Worm (Caenorhabditis elegans): ENCODE results near the gene emb-9.

Gene emb-9

DNA sequence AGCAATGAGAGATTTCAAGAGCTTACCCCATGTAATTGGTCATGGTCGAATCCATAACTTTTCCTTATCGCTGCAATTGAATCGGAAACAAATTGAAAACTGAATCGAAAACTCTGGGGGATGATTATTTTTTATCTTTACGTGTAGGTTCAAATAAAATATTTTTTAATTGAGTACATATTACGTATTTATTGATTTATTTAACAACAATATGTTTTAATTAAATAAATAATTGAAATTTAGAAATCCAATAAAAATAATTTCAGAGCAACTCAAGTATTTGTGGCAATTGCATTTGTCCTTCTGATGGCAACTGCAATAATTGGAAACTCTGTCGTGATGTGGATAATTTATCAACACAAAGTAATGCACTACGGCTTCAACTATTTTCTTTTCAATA, 41.3 kb upstream of the emb-9 start, which contains the start of gene C38C10.3:
C38C10.3 (minus strand) TSS at position 101 of the 400 bp plus-strand sequence.
- TF ChIP-seq ham-2 (GFP tag; optimal IDR thresholded peaks at IDR 0.05) (no peak), mab-5 (tag; optimal IDR thresholded peaks at IDR 0.05) (no peak), ztf-11 (tag; optimal IDR thresholded peaks at IDR 0.05) (no peak), bed-3 (GFP tag; optimal IDR thresholded peaks at IDR 0.05) (no peak), unc-39 (tag; optimal IDR thresholded peaks at IDR 0.05) (no peak), elt-1 (tag; optimal IDR thresholded peaks at IDR 0.05; ENCODE audit: borderline replicate concordance, insufficient read depth) (no peak), nhr-28 (tag; optimal IDR thresholded peaks at IDR 0.05) (no peak), unc-62 (GFP tag; optimal IDR thresholded peaks at IDR 0.05) (no peak), ceh-83 (GFP tag; optimal IDR thresholded peaks at IDR 0.05) (no peak), lin-13 (tag; optimal IDR thresholded peaks at IDR 0.05) (no peak)

DNA sequence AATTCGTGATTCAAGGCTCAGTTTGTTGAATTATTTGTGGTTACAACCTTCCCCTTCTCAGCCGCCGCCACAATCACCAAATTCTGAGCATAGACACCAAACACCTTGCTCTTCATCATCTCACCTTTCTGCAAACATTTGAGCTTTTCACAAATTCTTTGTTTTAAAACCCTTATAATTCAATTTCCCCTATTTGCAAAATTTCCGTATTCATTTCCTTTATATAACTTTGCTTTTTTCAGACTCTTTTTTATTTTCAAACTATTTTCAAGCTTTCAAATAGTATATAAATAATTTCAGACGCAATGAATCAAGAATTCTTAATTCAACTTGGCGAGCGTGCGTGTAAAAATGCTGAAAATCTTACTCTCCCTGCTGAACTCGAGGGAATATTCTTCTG, 39.2 kb upstream of the emb-9 start, which contains the start of gene tkr-1:
tkr-1 (plus strand) TSS at position 301 of the 400 bp plus-strand sequence.
- no peak for TF ChIP-seq mab-5 (tag; optimal IDR thresholded peaks at IDR 0.05)

DNA sequence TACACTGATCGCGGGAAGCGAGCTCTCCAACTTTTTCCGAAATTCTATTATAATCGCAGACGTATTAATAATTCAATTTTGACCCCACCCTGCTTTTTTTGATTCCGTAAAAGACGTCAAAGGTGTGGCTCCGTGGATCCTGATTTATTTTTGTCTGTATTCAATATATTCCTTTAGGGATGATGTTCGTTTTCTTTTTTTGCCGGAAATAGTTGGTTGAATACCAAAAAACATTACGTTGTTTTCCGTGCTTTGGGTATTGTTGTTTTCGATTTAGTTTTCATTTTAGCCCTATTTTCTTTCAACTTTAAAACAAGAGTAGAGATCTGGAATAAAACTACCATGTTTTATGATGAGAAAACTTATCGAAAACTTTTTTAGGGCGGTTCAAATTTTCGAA, 32.5 kb upstream of the emb-9 start:
- no peak for TF ChIP-seq cnd-1 (tag; optimal IDR thresholded peaks at IDR 0.05)
- TF ChIP-seq mls-2 (tag; optimal IDR thresholded peaks at IDR 0.05) = no peak
- no peak for TF ChIP-seq ceh-43 (GFP tag; optimal IDR thresholded peaks at IDR 0.05)

DNA sequence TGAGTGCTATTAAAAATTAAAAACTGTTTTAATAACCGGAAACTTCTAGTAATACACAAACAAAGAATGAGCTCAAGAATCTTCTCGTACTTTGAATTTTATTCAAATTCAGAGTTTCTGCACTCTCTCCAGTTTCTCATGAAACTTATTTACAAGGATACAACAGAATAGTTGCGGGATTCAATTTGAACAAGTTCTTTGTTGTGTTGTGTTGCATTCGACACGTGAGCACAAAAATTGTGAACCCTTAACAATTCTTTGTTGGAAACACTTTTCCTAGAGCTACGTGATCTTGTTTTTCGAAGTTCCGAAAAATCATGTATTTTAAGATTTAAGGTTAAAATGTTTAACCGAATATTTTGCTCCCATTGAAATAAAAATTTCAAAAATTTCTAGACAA, 29.5 kb upstream of the emb-9 start:
- TF ChIP-seq nhr-28 (tag; optimal IDR thresholded peaks at IDR 0.05) (no peak), lin-32 (GFP tag; optimal IDR thresholded peaks at IDR 0.05) (no peak), nhr-12 (tag; optimal IDR thresholded peaks at IDR 0.05) (no peak), ceh-83 (GFP tag; optimal IDR thresholded peaks at IDR 0.05) (no peak), lin-13 (tag; optimal IDR thresholded peaks at IDR 0.05) (no peak), ham-2 (GFP tag; optimal IDR thresholded peaks at IDR 0.05) (no peak), zip-8 (tag; optimal IDR thresholded peaks at IDR 0.05) (no peak), hlh-1 (tag; optimal IDR thresholded peaks at IDR 0.05) (no peak), flh-1 (GFP tag; optimal IDR thresholded peaks at IDR 0.05) (no peak), mab-5 (tag; optimal IDR thresholded peaks at IDR 0.05) (no peak), nhr-2 (tag; optimal IDR thresholded peaks at IDR 0.05) (no peak), unc-120 (tag; optimal IDR thresholded peaks at IDR 0.05; ENCODE audit: poor library complexity, severe bottlenecking) (no peak), elt-1 (tag; optimal IDR thresholded peaks at IDR 0.05; ENCODE audit: borderline replicate concordance, insufficient read depth) (no peak), elt-3 (tag; optimal IDR thresholded peaks at IDR 0.05) (no peak), nhr-76 (tag; optimal IDR thresholded peaks at IDR 0.05) (no peak), ztf-11 (tag; optimal IDR thresholded peaks at IDR 0.05) (no peak), mls-2 (tag; optimal IDR thresholded peaks at IDR 0.05) (no peak)

DNA sequence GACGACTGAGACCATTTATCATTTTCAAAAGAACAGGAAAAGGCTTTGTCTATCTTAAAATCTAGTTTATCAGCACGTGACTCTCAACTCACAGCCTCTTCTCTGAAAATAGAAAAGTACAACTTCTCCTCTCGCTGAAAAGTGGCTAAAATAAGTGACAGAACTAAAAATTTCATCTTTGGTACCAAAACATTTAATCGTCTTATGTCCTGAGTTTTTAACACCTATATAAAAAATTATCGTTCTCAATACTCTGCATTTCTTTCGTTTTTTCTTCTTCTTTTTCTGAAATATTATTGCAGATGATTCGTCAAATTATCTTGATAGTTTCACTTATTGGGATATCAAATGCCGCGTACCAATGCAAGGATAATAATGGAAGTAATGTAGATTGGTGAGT, 22.7 kb upstream of the emb-9 start, which contains the start of gene crn-6:
crn-6 (plus strand) TSS at position 301 of the 400 bp plus-strand sequence.
- TF ChIP-seq flh-1 (GFP tag; optimal IDR thresholded peaks at IDR 0.05) (no peak), ceh-43 (GFP tag; optimal IDR thresholded peaks at IDR 0.05) (no peak)

DNA sequence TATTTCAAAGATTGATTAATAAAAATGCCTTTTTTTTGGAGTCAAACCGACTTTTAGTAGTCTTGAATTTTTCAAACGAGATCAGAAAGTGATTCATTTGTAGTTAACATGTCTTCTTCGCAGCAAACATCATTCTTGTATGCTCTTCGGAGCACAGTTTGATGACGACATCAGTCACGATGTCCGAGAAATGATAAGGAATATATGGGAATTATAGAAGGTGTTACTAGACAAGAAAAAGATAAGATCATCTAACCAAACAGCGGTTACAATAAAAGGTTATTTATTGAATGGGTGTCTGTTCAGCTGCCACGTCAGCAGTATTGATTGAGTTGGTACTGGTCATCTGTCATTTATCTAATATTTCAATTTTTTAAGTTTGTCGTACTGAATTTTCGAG, 22.1 kb upstream of the emb-9 start:
- TF ChIP-seq elt-3 (tag; optimal IDR thresholded peaks at IDR 0.05) = no peak
- no peak for TF ChIP-seq snpc-4 (tag; optimal IDR thresholded peaks at IDR 0.05)
- TF ChIP-seq flh-1 (GFP tag; optimal IDR thresholded peaks at IDR 0.05) = no peak
- TF ChIP-seq lin-13 (tag; optimal IDR thresholded peaks at IDR 0.05) = no peak
- TF ChIP-seq zip-8 (tag; optimal IDR thresholded peaks at IDR 0.05) = no peak
- TF ChIP-seq ces-1 (GFP tag; optimal IDR thresholded peaks at IDR 0.05) = no peak
- TF ChIP-seq nhr-2 (tag; optimal IDR thresholded peaks at IDR 0.05) = no peak
- TF ChIP-seq elt-1 (tag; optimal IDR thresholded peaks at IDR 0.05; ENCODE audit: borderline replicate concordance, insufficient read depth) = no peak
- no peak for TF ChIP-seq mls-2 (tag; optimal IDR thresholded peaks at IDR 0.05)
- no peak for TF ChIP-seq nhr-76 (tag; optimal IDR thresholded peaks at IDR 0.05)
- TF ChIP-seq pha-4 (tag; optimal IDR thresholded peaks at IDR 0.05) = no peak
- no peak for TF ChIP-seq lsy-2 (tag; optimal IDR thresholded peaks at IDR 0.05)
- TF ChIP-seq cnd-1 (tag; optimal IDR thresholded peaks at IDR 0.05) = no peak
- TF ChIP-seq ceh-83 (GFP tag; optimal IDR thresholded peaks at IDR 0.05) = no peak
- TF ChIP-seq blmp-1 (tag; optimal IDR thresholded peaks at IDR 0.05) = no peak
- TF ChIP-seq M03D4.4 (tag; optimal IDR thresholded peaks at IDR 0.05) = no peak

DNA sequence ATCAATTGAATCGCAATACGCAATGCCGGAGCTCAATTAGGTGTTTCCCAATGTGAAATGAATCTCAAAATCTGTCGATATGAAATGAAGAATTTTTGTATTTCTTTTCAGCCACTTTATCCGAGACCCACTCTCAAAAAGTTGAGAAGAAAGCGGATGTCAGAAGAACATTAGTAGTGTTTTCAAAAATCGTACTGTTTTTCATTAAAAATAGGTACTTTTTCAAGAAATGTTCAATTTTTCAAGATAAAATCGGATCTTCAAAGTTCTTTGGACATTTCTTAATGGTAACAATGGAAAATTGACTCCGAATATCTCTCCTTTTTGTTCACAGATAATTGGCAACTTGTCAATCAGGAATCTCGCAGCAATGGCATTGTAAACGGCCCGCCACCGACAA, 17.0 kb upstream of the emb-9 start, which contains the start of gene flp-25:
flp-25 (plus strand) TSS at position 301 of the 400 bp plus-strand sequence.
- no peak for TF ChIP-seq zip-8 (tag; optimal IDR thresholded peaks at IDR 0.05)
- TF ChIP-seq tbx-8 (GFP tag; optimal IDR thresholded peaks at IDR 0.05) = no peak
- TF ChIP-seq ceh-43 (GFP tag; optimal IDR thresholded peaks at IDR 0.05) = no peak
- TF ChIP-seq nhr-12 (tag; optimal IDR thresholded peaks at IDR 0.05) = no peak
- no peak for TF ChIP-seq mep-1 (tag; optimal IDR thresholded peaks at IDR 0.05)
